Worm (Caenorhabditis elegans): ENCODE results near the gene ZC132.9.

Gene ZC132.9

DNA sequence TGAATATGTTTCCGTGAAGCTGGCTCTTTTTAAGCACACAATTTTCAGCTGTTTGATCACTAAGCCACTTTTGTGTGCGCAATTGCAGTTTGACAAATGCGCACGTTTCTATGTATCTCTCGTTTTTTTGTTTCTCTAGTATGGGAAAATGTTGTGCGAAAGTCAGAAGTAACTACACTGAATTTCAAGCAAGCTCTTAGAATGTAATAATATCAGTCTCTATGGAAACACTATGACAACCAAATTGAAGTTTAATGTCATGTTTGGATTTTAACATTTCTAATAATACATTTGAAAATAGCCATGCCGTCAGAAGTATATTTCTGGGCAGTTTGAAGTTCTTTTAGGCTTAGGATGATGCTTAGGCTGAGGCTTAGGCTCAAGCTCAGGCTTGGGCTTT is at the start of gene ZC132.9:
TSS of gene ZC132.9 (minus strand) at position 101 of the 400 bp plus-strand sequence.
- TF ChIP-seq sma-9 (GFP tag; optimal IDR thresholded peaks at IDR 0.05) (no peak), sma-9 (tag; optimal IDR thresholded peaks at IDR 0.05) (no peak), skn-1 (tag; optimal IDR thresholded peaks at IDR 0.05) (no peak), mbf-1 (tag; optimal IDR thresholded peaks at IDR 0.05) (no peak)

DNA sequence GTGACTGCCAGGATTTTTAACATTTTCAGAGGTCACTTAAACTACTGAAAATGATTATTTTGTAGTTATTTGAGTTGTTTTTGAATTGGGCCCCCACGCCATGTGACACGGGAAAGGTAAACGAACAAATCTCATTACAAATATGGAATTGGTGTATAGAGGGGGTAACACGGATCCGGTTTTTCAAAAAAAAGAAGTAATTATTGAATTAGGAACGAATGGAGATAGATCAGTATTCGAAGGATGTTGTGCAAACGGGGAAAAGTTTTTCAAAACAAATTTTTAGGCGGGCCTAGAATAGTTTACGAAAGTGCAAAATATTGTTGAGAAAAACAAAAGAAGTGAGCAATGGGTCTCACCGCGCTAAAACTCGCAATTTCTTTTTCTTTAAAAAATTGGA is 46.7 kb upstream of the ZC132.9 start, which contains the start of gene F32D1.11:
TSS of gene F32D1.11 (minus strand) at position 101 of the 400 bp plus-strand sequence.
- TF ChIP-seq R02D3.7 (tag; optimal IDR thresholded peaks at IDR 0.05) (no peak), sma-9 (GFP tag; optimal IDR thresholded peaks at IDR 0.05) (no peak), sma-9 (tag; optimal IDR thresholded peaks at IDR 0.05) (no peak), C34F6.9 (tag; optimal IDR thresholded peaks at IDR 0.05) (no peak), nhr-129 (tag; optimal IDR thresholded peaks at IDR 0.05) (no peak), Y55F3AM.14 (GFP tag; optimal IDR thresholded peaks at IDR 0.05) (no peak), F13H6.1 (tag; optimal IDR thresholded peaks at IDR 0.05) (no peak), snpc-4 (tag; optimal IDR thresholded peaks at IDR 0.05) (no peak), unc-39 (tag; optimal IDR thresholded peaks at IDR 0.05) (no peak), ceh-16 (tag; optimal IDR thresholded peaks at IDR 0.05) (no peak), lin-13 (GFP tag; optimal IDR thresholded peaks at IDR 0.05) (no peak), ceh-82 (tag; optimal IDR thresholded peaks at IDR 0.05) (no peak)

- TF ChIP-seq lin-13 (GFP tag; optimal IDR thresholded peaks at IDR 0.05) (no peak), ztf-1 (GFP tag; conservative IDR thresholded peaks at IDR 0.05) (no peak), ztf-4 (tag; optimal IDR thresholded peaks at IDR 0.05) (no peak), unc-39 (tag; optimal IDR thresholded peaks at IDR 0.05) (no peak), nhr-10 (tag; optimal IDR thresholded peaks at IDR 0.05) (no peak), R02D3.7 (tag; optimal IDR thresholded peaks at IDR 0.05) (no peak), blmp-1 (tag; optimal IDR thresholded peaks at IDR 0.05; ENCODE audit: insufficient read depth) (no peak), aly-2 (tag; optimal IDR thresholded peaks at IDR 0.05) (no peak), nhr-12 (tag; optimal IDR thresholded peaks at IDR 0.05) (no peak), nhr-237 (tag; optimal IDR thresholded peaks at IDR 0.05) (no peak), elt-1 (tag; optimal IDR thresholded peaks at IDR 0.05) (no peak), alr-1 (tag; optimal IDR thresholded peaks at IDR 0.05) (no peak), mbf-1 (tag; optimal IDR thresholded peaks at IDR 0.05) (no peak), sma-9 (GFP tag; optimal IDR thresholded peaks at IDR 0.05) (no peak), sma-9 (tag; optimal IDR thresholded peaks at IDR 0.05) (no peak), skn-1 (tag; optimal IDR thresholded peaks at IDR 0.05) (no peak), mdl-1 (tag; optimal IDR thresholded peaks at IDR 0.05) (no peak)
Measured at ce11 chrV:4364517-4364916, 44.8 kb upstream of the ZC132.9 start, which contains the start of gene grl-13. Gene grl-13, minus strand, starts transcription at chrV:4364617.

DNA sequence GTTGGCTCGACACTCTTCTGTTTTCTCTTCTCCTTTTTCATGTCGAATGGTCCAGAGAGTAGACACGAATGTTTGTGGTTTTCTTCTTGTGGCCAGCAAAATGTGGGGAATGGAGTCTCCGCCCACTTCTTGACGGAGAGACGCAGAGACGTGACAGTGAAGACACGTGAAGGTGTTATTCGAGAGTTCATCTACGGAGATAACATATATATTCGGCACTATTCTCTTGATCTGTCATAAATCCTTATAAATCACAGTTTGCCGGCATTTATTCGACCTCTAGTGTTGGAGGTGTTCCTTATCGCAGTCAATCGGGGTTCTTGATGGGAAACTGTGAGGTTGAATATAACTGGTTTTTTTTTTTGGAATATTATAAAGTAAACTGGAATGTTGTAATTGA is 41.7 kb upstream of the ZC132.9 start, which contains the start of gene F32D1.3:
TSS of gene F32D1.3 (minus strand) at position 65 of the 400 bp plus-strand sequence.
- TF ChIP-seq ceh-16 (tag; optimal IDR thresholded peaks at IDR 0.05) (peak; percentile 43), mdl-1 (tag; optimal IDR thresholded peaks at IDR 0.05) (peak in 1 of 2 experiments; percentile 31), mbf-1 (tag; optimal IDR thresholded peaks at IDR 0.05) (no peak), sma-9 (GFP tag; optimal IDR thresholded peaks at IDR 0.05) (peak; percentile 53), sma-9 (tag; optimal IDR thresholded peaks at IDR 0.05) (no peak), lin-13 (GFP tag; optimal IDR thresholded peaks at IDR 0.05) (no peak), elt-1 (tag; optimal IDR thresholded peaks at IDR 0.05) (peak; percentile 10), nhr-25 (tag; optimal IDR thresholded peaks at IDR 0.05) (peak; percentile 31)

DNA sequence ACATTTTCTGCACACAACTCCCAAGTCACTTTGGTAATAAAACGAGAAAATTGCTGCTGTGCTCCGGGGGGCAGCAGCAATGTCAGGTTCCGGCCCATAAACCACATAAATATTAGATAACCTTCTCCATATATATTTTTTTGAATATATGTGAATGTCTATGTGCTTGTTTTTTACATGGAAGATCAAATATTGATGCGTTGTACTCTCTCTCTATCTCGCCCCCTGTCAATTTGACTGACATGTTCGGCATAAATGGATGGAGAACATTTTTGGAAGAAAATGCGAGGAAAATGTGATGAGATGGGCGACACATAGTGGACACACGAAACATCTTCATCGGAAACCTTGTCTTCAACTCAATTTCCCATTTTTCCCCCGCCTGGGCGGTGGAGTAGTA is 40.3 kb upstream of the ZC132.9 start:
- no peak for TF ChIP-seq mbf-1 (tag; optimal IDR thresholded peaks at IDR 0.05)
- TF ChIP-seq skn-1 (tag; optimal IDR thresholded peaks at IDR 0.05) = no peak
- no peak for TF ChIP-seq nhr-23 (tag; optimal IDR thresholded peaks at IDR 0.05)
- no peak for TF ChIP-seq ceh-82 (tag; optimal IDR thresholded peaks at IDR 0.05)
- TF ChIP-seq C34F6.9 (tag; optimal IDR thresholded peaks at IDR 0.05) = no peak
- no peak for TF ChIP-seq nhr-12 (tag; optimal IDR thresholded peaks at IDR 0.05)
- TF ChIP-seq ztf-4 (tag; optimal IDR thresholded peaks at IDR 0.05) = no peak
- no peak for TF ChIP-seq unc-55 (GFP tag; optimal IDR thresholded peaks at IDR 0.05)
- no peak for TF ChIP-seq egl-27 (tag; optimal IDR thresholded peaks at IDR 0.05)
- TF ChIP-seq nhr-77 (tag; optimal IDR thresholded peaks at IDR 0.05) = no peak
- TF ChIP-seq nhr-25 (tag; optimal IDR thresholded peaks at IDR 0.05) = no peak
- TF ChIP-seq mab-5 (tag; optimal IDR thresholded peaks at IDR 0.05) = no peak
- TF ChIP-seq fos-1 (tag; optimal IDR thresholded peaks at IDR 0.05) = no peak
- no peak for TF ChIP-seq ZK546.5 (tag; optimal IDR thresholded peaks at IDR 0.05)
- TF ChIP-seq F13H6.1 (tag; optimal IDR thresholded peaks at IDR 0.05) = no peak
- no peak for TF ChIP-seq mdl-1 (tag; optimal IDR thresholded peaks at IDR 0.05)
- no peak for TF ChIP-seq elt-1 (tag; optimal IDR thresholded peaks at IDR 0.05)
- no peak for TF ChIP-seq ztf-11 (tag; optimal IDR thresholded peaks at IDR 0.05)
- TF ChIP-seq R02D3.7 (tag; optimal IDR thresholded peaks at IDR 0.05) = no peak

All from whole organism, L2 larva.